Worm (Caenorhabditis elegans) whole organism, L4 larva: ENCODE data around the gene sms-2.

Source experiments
- ZK546.5 ChIP-seq, 2 experiments: sonication (generic microtip); optimal IDR thresholded peaks; 2 replicates each; lab custom pipeline; 2017; ENCODE audit warnings: missing biosample characterization in 2 of 2, missing genetic modification characterization in 2 of 2
- dmd-6 ChIP-seq: fragments of 200-800 bp; sonication (Bioruptor generic); IDR thresholded peaks from 2 replicates; pipeline ENCODE4 v1.3.6; 2022; ENCODE audit warnings: missing genetic modification reagents, missing genetic modification characterization, missing compliant biosample characterization
- dve-1 ChIP-seq: sonication (generic microtip); optimal IDR thresholded peaks from 2 replicates; lab custom pipeline; 2017; ENCODE audit warnings: antibody characterized with exemption, mild to moderate bottlenecking, missing genetic modification characterization, missing compliant biosample characterization; ENCODE audit not compliant: insufficient read depth
- lin-38 ChIP-seq: fragments of 200-800 bp; sonication (Bioruptor generic); IDR thresholded peaks from 2 replicates; pipeline ENCODE4 v1.3.6; 2022; ENCODE audit warnings: missing genetic modification reagents, missing genetic modification characterization, missing compliant biosample characterization
- mdl-1 ChIP-seq, 2 experiments: fragments of 150-350 bp in 1 of 2; sonication (generic microtip) in 1 of 2; optimal IDR thresholded peaks; 2 replicates each; lab custom pipeline; 2014 to 2017; ENCODE audit warnings: missing biosample characterization in 2 of 2, missing genetic modification characterization in 2 of 2
- nhr-11 ChIP-seq: fragments of 150-350 bp; optimal IDR thresholded peaks from 2 replicates; lab custom pipeline; 2014; ENCODE audit warnings: missing biosample characterization, missing genetic modification characterization
- nhr-28 ChIP-seq: fragments of 150-350 bp; optimal IDR thresholded peaks from 2 replicates; lab custom pipeline; 2014; ENCODE audit warnings: missing biosample characterization, missing genetic modification characterization
- nhr-6 ChIP-seq: fragments of 150-350 bp; optimal IDR thresholded peaks from 2 replicates; lab custom pipeline; 2014; ENCODE audit warnings: missing biosample characterization, missing genetic modification characterization
- pha-4 ChIP-seq, 2 experiments: fragments of 150-350 bp in 1 of 2; fragments of 200-800 bp in 1 of 2; sonication (Bioruptor generic) in 1 of 2; IDR thresholded peaks in 1 of 2; optimal IDR thresholded peaks in 1 of 2; 2 replicates each; pipeline versions ENCODE4 v1.3.6 to Lab custom; 2014 to 2022; ENCODE audit warnings: missing genetic modification characterization in 2 of 2, missing genetic modification reagents in 2 of 2, missing biosample characterization in 1 of 2, missing compliant biosample characterization in 1 of 2
- saeg-2 ChIP-seq: fragments of 200-800 bp; sonication (Bioruptor generic); IDR thresholded peaks from 2 replicates; pipeline ENCODE4 v1.3.6; 2022; ENCODE audit warnings: missing genetic modification reagents, missing genetic modification characterization, missing compliant biosample characterization
- spr-3 ChIP-seq: fragments of 200-800 bp; sonication (Bioruptor generic); optimal IDR thresholded peaks from 2 replicates; lab custom pipeline; 2018; ENCODE audit warnings: mild to moderate bottlenecking, missing genetic modification characterization, missing compliant biosample characterization
- unc-39 ChIP-seq: sonication (generic microtip); optimal IDR thresholded peaks from 2 replicates; lab custom pipeline; 2017; ENCODE audit warnings: missing biosample characterization, missing genetic modification characterization

ce11 chrX:936013-936412, 12.7 kb downstream of the sms-2 start:
- TF ChIP-seq dve-1 (tag; lab: Kevin White, UChicago) (no peak), unc-39 (no peak), lin-38 (GFP tag; lab: Robert Waterston, UW) (no peak), spr-3 (GFP tag; lab: Kevin White, UChicago) (no peak), mdl-1 (tag; optimal IDR thresholded peaks at IDR 0.05; lab: Kevin White, UChicago) (no peak), saeg-2 (GFP tag; lab: Robert Waterston, UW) (no peak), pha-4 (GFP tag; IDR thresholded peaks at IDR 0.05; lab: Robert Waterston, UW) (no peak), pha-4 (tag; optimal IDR thresholded peaks at IDR 0.05; lab: Kevin White, UChicago) (no peak), ZK546.5 (tag; optimal IDR thresholded peaks at IDR 0.05; lab: Kevin White, UChicago) (no peak), nhr-11 (tag; lab: Kevin White, UChicago) (no peak), nhr-6 (tag; lab: Kevin White, UChicago) (no peak), nhr-28 (tag; lab: Kevin White, UChicago) (no peak), dmd-6 (GFP tag; lab: Robert Waterston, UW) (no peak)
